Fruit fly (Drosophila melanogaster) whole organism, embryonic: ENCODE data around the gene RpS28a.

Source experiments
- Adf1 ChIP-seq: fragments of 200-800 bp; sonication (Bioruptor generic); IDR thresholded peaks from 2 replicates; pipeline ENCODE4 v1.3.6; 2022; ENCODE audit warnings: missing biosample characterization, missing genetic modification characterization
- Bdp1 ChIP-seq: fragments of 200-800 bp; sonication (Bioruptor generic); optimal IDR thresholded peaks from 3 replicates; lab custom pipeline; 2016; ENCODE audit warnings: missing biosample characterization, missing genetic modification characterization
- C15 ChIP-seq: fragments of 200-800 bp; sonication (Bioruptor generic); IDR thresholded peaks from 3 replicates; pipeline ENCODE4 v1.3.6; 2022; ENCODE audit warnings: missing biosample characterization, missing genetic modification characterization
- CG10321 ChIP-seq: fragments of 200-800 bp; sonication (Bioruptor generic); IDR thresholded peaks from 2 replicates; pipeline ENCODE4 v1.3.6; 2022; ENCODE audit warnings: missing biosample characterization, missing genetic modification characterization
- CG10543 ChIP-seq: fragments of 200-800 bp; sonication (Bioruptor generic); optimal IDR thresholded peaks from 3 replicates; lab custom pipeline; 2017; ENCODE audit warnings: missing biosample characterization, mild to moderate bottlenecking, missing genetic modification characterization, moderate library complexity
- CG12299 ChIP-seq: fragments of 200-800 bp; sonication (Bioruptor generic); optimal IDR thresholded peaks from 2 replicates; lab custom pipeline; 2018; ENCODE audit warnings: missing biosample characterization, mild to moderate bottlenecking, missing genetic modification characterization
- CG13123 ChIP-seq: fragments of 200-800 bp; sonication (Bioruptor generic); optimal IDR thresholded peaks from 2 replicates; lab custom pipeline; 2016; ENCODE audit warnings: missing biosample characterization, missing genetic modification characterization
- CG15269 ChIP-seq: fragments of 200-800 bp; sonication (Bioruptor generic); optimal IDR thresholded peaks from 2 replicates; lab custom pipeline; 2018; ENCODE audit warnings: missing biosample characterization, mild to moderate bottlenecking, missing genetic modification characterization, moderate library complexity
- CG15514 ChIP-seq: fragments of 200-800 bp; sonication (Bioruptor generic); optimal IDR thresholded peaks from 3 replicates; lab custom pipeline; 2017; ENCODE audit warnings: missing biosample characterization, missing genetic modification characterization, mild to moderate bottlenecking, moderate library complexity, missing genetic modification reagents
- CG15601 ChIP-seq: fragments of 200-800 bp; sonication (Bioruptor generic); optimal IDR thresholded peaks from 3 replicates; lab custom pipeline; 2019; ENCODE audit warnings: missing biosample characterization, mild to moderate bottlenecking, missing genetic modification characterization, moderate library complexity
- CG16815 ChIP-seq: fragments of 200-800 bp; sonication (Bioruptor generic); optimal IDR thresholded peaks from 3 replicates; lab custom pipeline; 2017; ENCODE audit warnings: missing biosample characterization, mild to moderate bottlenecking, missing genetic modification characterization
- CG17186 ChIP-seq: fragments of 200-800 bp; sonication (Bioruptor generic); optimal IDR thresholded peaks from 3 replicates; lab custom pipeline; 2017; ENCODE audit warnings: missing biosample characterization, missing genetic modification reagents, missing genetic modification characterization
- CG17359 ChIP-seq: fragments of 200-800 bp; sonication (Bioruptor generic); optimal IDR thresholded peaks from 3 replicates; lab custom pipeline; 2018; ENCODE audit warnings: missing biosample characterization, mild to moderate bottlenecking, missing genetic modification characterization, moderate library complexity
- CG18619 ChIP-seq: fragments of 200-800 bp; sonication (Bioruptor generic); optimal IDR thresholded peaks from 3 replicates; lab custom pipeline; 2017; ENCODE audit warnings: missing biosample characterization, mild to moderate bottlenecking, missing genetic modification characterization
- CG2712 ChIP-seq: fragments of 200-800 bp; optimal IDR thresholded peaks from 3 replicates; lab custom pipeline; 2019; ENCODE audit warnings: missing biosample characterization, mild to moderate bottlenecking, missing genetic modification characterization, moderate library complexity
- CG30020 ChIP-seq: fragments of 200-800 bp; optimal IDR thresholded peaks from 2 replicates; lab custom pipeline; 2019; ENCODE audit warnings: missing biosample characterization, mild to moderate bottlenecking, missing genetic modification characterization, moderate library complexity
- CG31388 ChIP-seq: fragments of 200-800 bp; sonication (Bioruptor generic); optimal IDR thresholded peaks from 2 replicates; lab custom pipeline; 2016; ENCODE audit warnings: missing biosample characterization, missing genetic modification characterization
- CG3163 ChIP-seq: fragments of 200-800 bp; sonication (Bioruptor generic); optimal IDR thresholded peaks from 3 replicates; lab custom pipeline; 2016; ENCODE audit warnings: missing biosample characterization, missing genetic modification characterization
- CG33213 ChIP-seq: fragments of 200-800 bp; sonication (Bioruptor generic); optimal IDR thresholded peaks from 3 replicates; lab custom pipeline; 2016; ENCODE audit warnings: missing biosample characterization, missing genetic modification characterization
- CG34376 ChIP-seq: fragments of 200-800 bp; sonication (Bioruptor generic); optimal IDR thresholded peaks from 2 replicates; lab custom pipeline; 2018; ENCODE audit warnings: missing biosample characterization, mild to moderate bottlenecking, missing genetic modification characterization
- CG43689 ChIP-seq: fragments of 200-800 bp; sonication (Bioruptor generic); IDR thresholded peaks from 2 replicates; pipeline ENCODE4 v1.3.6; 2022; ENCODE audit warnings: missing biosample characterization, missing genetic modification characterization
- CG6175 ChIP-seq: fragments of 200-800 bp; sonication (Bioruptor generic); IDR thresholded peaks from 3 replicates; pipeline ENCODE4 v1.3.6; 2022; ENCODE audit warnings: missing biosample characterization, missing genetic modification characterization
- CG6854 ChIP-seq: fragments of 200-800 bp; sonication (Bioruptor generic); optimal IDR thresholded peaks from 3 replicates; lab custom pipeline; 2017; ENCODE audit warnings: missing biosample characterization, mild to moderate bottlenecking, missing genetic modification characterization
- CG7372 ChIP-seq: fragments of 200-800 bp; sonication (Bioruptor generic); IDR thresholded peaks from 2 replicates; pipeline ENCODE4 v1.3.6; 2022; ENCODE audit warnings: missing biosample characterization, missing genetic modification characterization
- CG7745 ChIP-seq: fragments of 200-800 bp; sonication (Bioruptor generic); optimal IDR thresholded peaks from 2 replicates; lab custom pipeline; 2018; ENCODE audit warnings: missing biosample characterization, mild to moderate bottlenecking, missing genetic modification characterization, moderate library complexity
- CG7928 ChIP-seq: fragments of 200-800 bp; sonication (Bioruptor generic); optimal IDR thresholded peaks from 2 replicates; lab custom pipeline; 2017; ENCODE audit warnings: missing biosample characterization, mild to moderate bottlenecking, missing genetic modification characterization
- CG9609 ChIP-seq: fragments of 200-800 bp; sonication (Bioruptor generic); optimal IDR thresholded peaks from 3 replicates; lab custom pipeline; 2016; ENCODE audit warnings: missing biosample characterization, missing genetic modification characterization
- Eip74EF ChIP-seq, 2 experiments: fragments of 200-800 bp in 1 of 2; fragments of >200 bp in 1 of 2; sonication (Bioruptor generic) in 1 of 2; optimal IDR thresholded peaks; 2 replicates each; lab custom pipeline; 2017 to 2019; ENCODE audit warnings: missing biosample characterization in 2 of 2, missing genetic modification characterization in 2 of 2, mild to moderate bottlenecking in 1 of 2, moderate library complexity in 1 of 2
- GATAe ChIP-seq: fragments of 200-800 bp; sonication (Bioruptor generic); conservative IDR thresholded peaks from 2 replicates; pipeline ENCODE4 v1.3.6; 2022; ENCODE audit warnings: missing biosample characterization, missing genetic modification characterization
- HLH3B ChIP-seq: fragments of 200-800 bp; sonication (Bioruptor generic); IDR thresholded peaks from 2 replicates; pipeline ENCODE4 v1.3.6; 2022; ENCODE audit warnings: missing biosample characterization, missing genetic modification characterization
- HmgZ ChIP-seq: fragments of 200-800 bp; sonication (Bioruptor generic); optimal IDR thresholded peaks from 2 replicates; lab custom pipeline; 2018; ENCODE audit warnings: missing biosample characterization, mild to moderate bottlenecking, missing genetic modification characterization
- Jarid2 ChIP-seq: fragments of 200-800 bp; sonication (Bioruptor generic); optimal IDR thresholded peaks from 3 replicates; lab custom pipeline; 2017; ENCODE audit warnings: mild to moderate bottlenecking, missing biosample characterization, missing genetic modification reagents, missing genetic modification characterization
- Lhr ChIP-seq: fragments of 200-800 bp; sonication (Bioruptor generic); optimal IDR thresholded peaks from 3 replicates; lab custom pipeline; 2017; ENCODE audit warnings: mild to moderate bottlenecking, missing biosample characterization, missing genetic modification reagents, missing genetic modification characterization
- NC2α ChIP-seq: fragments of 200-800 bp; sonication (Bioruptor generic); optimal IDR thresholded peaks from 2 replicates; lab custom pipeline; 2016; ENCODE audit warnings: missing biosample characterization, missing genetic modification characterization
- Oli ChIP-seq: fragments of 200-800 bp; sonication (Bioruptor generic); optimal IDR thresholded peaks from 2 replicates; lab custom pipeline; 2018; ENCODE audit warnings: missing biosample characterization, mild to moderate bottlenecking, missing genetic modification characterization, moderate library complexity
- Ptx1 ChIP-seq: fragments of 200-800 bp; sonication (Bioruptor generic); IDR thresholded peaks from 2 replicates; pipeline ENCODE4 v1.3.6; 2022; ENCODE audit warnings: missing biosample characterization, missing genetic modification characterization
- dpn ChIP-seq, 2 experiments: fragments of 200-800 bp; sonication (Bioruptor generic); optimal IDR thresholded peaks; 3 replicates each; lab custom pipeline; 2016; ENCODE audit warnings: missing biosample characterization in 2 of 2, missing genetic modification characterization in 2 of 2
- gcm ChIP-seq: fragments of 200-800 bp; sonication (Bioruptor generic); optimal IDR thresholded peaks from 2 replicates; lab custom pipeline; 2019; ENCODE audit warnings: missing biosample characterization, mild to moderate bottlenecking, missing genetic modification characterization, moderate library complexity
- gem ChIP-seq: fragments of 200-800 bp; sonication (Bioruptor generic); optimal IDR thresholded peaks from 2 replicates; lab custom pipeline; 2019; ENCODE audit warnings: missing biosample characterization, mild to moderate bottlenecking, missing genetic modification characterization, moderate library complexity
- grau ChIP-seq: fragments of 200-800 bp; optimal IDR thresholded peaks from 3 replicates; lab custom pipeline; 2019; ENCODE audit warnings: missing biosample characterization, mild to moderate bottlenecking, missing genetic modification characterization, moderate library complexity
- jigr1 ChIP-seq: fragments of 200-800 bp; sonication (Bioruptor generic); IDR thresholded peaks from 3 replicates; pipeline ENCODE4 v1.3.6; 2022; ENCODE audit warnings: missing biosample characterization, missing genetic modification characterization
- luna ChIP-seq: fragments of 200-800 bp; sonication (Bioruptor generic); optimal IDR thresholded peaks from 2 replicates; lab custom pipeline; 2016; ENCODE audit warnings: missing biosample characterization, missing genetic modification characterization
- otp ChIP-seq: fragments of 200-800 bp; sonication (Bioruptor generic); IDR thresholded peaks from 3 replicates; pipeline ENCODE4, ENCODE4 v1.3.6; 2022; ENCODE audit warnings: missing biosample characterization, missing genetic modification characterization
- pita ChIP-seq: fragments of 200-800 bp; sonication (Bioruptor generic); optimal IDR thresholded peaks from 2 replicates; lab custom pipeline; 2017; ENCODE audit warnings: missing biosample characterization, mild to moderate bottlenecking, missing genetic modification characterization
- shn ChIP-seq: fragments of 200-800 bp; sonication (Bioruptor generic); optimal IDR thresholded peaks from 3 replicates; lab custom pipeline; 2016; ENCODE audit warnings: missing biosample characterization, missing genetic modification characterization
- sisA ChIP-seq: fragments of 200-800 bp; sonication (Bioruptor generic); IDR thresholded peaks from 2 replicates; pipeline ENCODE4 v1.3.6; 2022; ENCODE audit warnings: missing biosample characterization, missing genetic modification characterization
- slp2 ChIP-seq: fragments of 200-800 bp; sonication (Bioruptor generic); optimal IDR thresholded peaks from 2 replicates; lab custom pipeline; 2016; ENCODE audit warnings: missing biosample characterization, missing genetic modification characterization
- sr ChIP-seq: fragments of 200-800 bp; sonication (Bioruptor generic); IDR thresholded peaks from 3 replicates; pipeline ENCODE4 v1.3.6; 2022; ENCODE audit warnings: missing biosample characterization, missing genetic modification characterization
- z ChIP-seq: fragments of 200-800 bp; sonication (Bioruptor generic); IDR thresholded peaks from 3 replicates; pipeline ENCODE4 v1.3.6; 2022; ENCODE audit warnings: missing biosample characterization, missing genetic modification characterization
- zfh1 ChIP-seq: fragments of 200-800 bp; sonication (Bioruptor generic); IDR thresholded peaks from 3 replicates; pipeline ENCODE4 v1.3.6; 2022; ENCODE audit warnings: missing biosample characterization, missing genetic modification characterization

The RpS28a gene

DNA sequence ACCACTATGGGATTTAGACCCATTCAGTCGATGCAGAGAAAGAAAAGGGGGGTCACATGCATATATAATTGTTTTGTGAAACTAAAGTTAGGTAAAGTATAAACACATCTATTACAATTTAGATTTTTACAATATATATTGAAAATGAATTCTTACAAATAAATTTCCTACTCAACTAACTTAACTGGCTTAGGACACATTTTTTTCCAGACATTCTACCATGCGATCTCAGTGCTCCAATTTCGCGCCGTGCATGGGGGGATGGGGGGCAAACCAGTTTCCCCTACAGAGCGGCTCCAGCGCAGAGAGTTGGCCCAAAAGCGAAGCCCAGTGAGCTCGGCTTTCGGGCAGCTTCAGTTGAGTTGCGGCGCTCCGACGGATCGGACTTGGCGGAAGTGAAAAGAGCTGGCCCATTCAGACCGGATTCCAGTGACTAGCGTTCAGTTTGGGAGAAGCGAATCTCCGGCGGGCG lies 39.3 kb downstream of the RpS28a start, which contains the start of gene CG7896 (continued):
- TF ChIP-seq gcm (GFP tag; lab: Kevin White, UChicago) (peak; percentile 67), CG7372 (GFP tag; lab: Robert Waterston, UW) (peak; percentile 75), NC2α (GFP tag; lab: Kevin White, UChicago) (no peak), Eip74EF (GFP tag; optimal IDR thresholded peaks at IDR 0.05; lab: Kevin White, UChicago) (peak in 1 of 2 experiments; percentile 22), shn (GFP tag; lab: Kevin White, UChicago) (no peak), slp2 (GFP tag; lab: Kevin White, UChicago) (peak; percentile 35), Adf1 (GFP tag; lab: Robert Waterston, UW) (peak; percentile 31; the same call in 1 of the 2 replicates), C15 (GFP tag; lab: Robert Waterston, UW) (no peak), CG43689 (GFP tag; lab: Robert Waterston, UW) (peak; percentile 49; the same call in 1 of the 2 replicates), CG12299 (tag; lab: Kevin White, UChicago) (no peak), gem (tag; lab: Kevin White, UChicago) (peak; percentile 79), CG17359 (peak; percentile 48), CG30020 (no peak), Bdp1 (no peak), grau (tag; lab: Kevin White, UChicago) (peak; percentile 69), otp (GFP tag; lab: Robert Waterston, UW) (peak; percentile 59; the same call in 1 of the 3 replicates), Lhr (no peak), CG15514 (GFP tag; lab: Kevin White, UChicago) (peak; percentile 48), CG6175 (GFP tag; lab: Robert Waterston, UW) (peak; percentile 69; the same call in 1 of the 3 replicates), Jarid2 (GFP tag; lab: Kevin White, UChicago) (peak; percentile 53), Ptx1 (peak; percentile 88), CG18619 (GFP tag; lab: Kevin White, UChicago) (peak; percentile 59), GATAe (GFP tag; lab: Robert Waterston, UW) (peak; percentile 37), pita (GFP tag; lab: Kevin White, UChicago) (no peak), HLH3B (GFP tag; lab: Robert Waterston, UW) (peak; percentile 76), CG17186 (no peak), CG9609 (GFP tag; lab: Kevin White, UChicago) (no peak), CG10321 (GFP tag; lab: Robert Waterston, UW) (0 out of 2 replicates have a peak, but pooled peaks have one; percentile 5), CG7928 (GFP tag; lab: Kevin White, UChicago) (no peak), CG7745 (tag; lab: Kevin White, UChicago) (no peak), CG15269 (tag; lab: Kevin White, UChicago) (peak; percentile 74), luna (GFP tag; lab: Kevin White, UChicago) (no peak), z (GFP tag; lab: Robert Waterston, UW) (no peak), CG16815 (GFP tag; lab: Kevin White, UChicago) (peak; percentile 21), HmgZ (tag; lab: Kevin White, UChicago) (peak; percentile 26), sisA (peak; percentile 76), CG34376 (peak; percentile 21), CG13123 (GFP tag; lab: Kevin White, UChicago) (peak; percentile 4), CG6854 (GFP tag; lab: Kevin White, UChicago) (peak; percentile 51), CG33213 (GFP tag; lab: Kevin White, UChicago) (no peak), Oli (tag; lab: Kevin White, UChicago) (peak; percentile 71), CG2712 (tag; lab: Kevin White, UChicago) (peak; percentile 84), CG31388 (GFP tag; lab: Kevin White, UChicago) (no peak), CG3163 (GFP tag; lab: Kevin White, UChicago) (no peak), sr (peak; percentile 25; the same call in 1 of the 3 replicates), dpn (GFP tag; optimal IDR thresholded peaks at IDR 0.05; lab: Kevin White, UChicago) (peak; percentile 14 to 71), zfh1 (peak; percentile 81), CG10543 (peak; percentile 74), CG15601 (tag; lab: Kevin White, UChicago) (peak; percentile 62), jigr1 (GFP tag; lab: Robert Waterston, UW) (peak; percentile 65; the same call in 1 of the 3 replicates)
